Fruit fly (Drosophila melanogaster) Kc167 (cell line): ENCODE measurements around the gene CG6790.

ENCODE experiments used
- Myc ChIP-seq: fragments of >200 bp; optimal IDR thresholded peaks from 2 replicates; lab custom pipeline; 2017; ENCODE audit warnings: missing external identifiers
- Sin3A ChIP-seq: fragments of >200 bp; optimal IDR thresholded peaks from 2 replicates; lab custom pipeline; 2018; ENCODE audit warnings: missing external identifiers
- h ChIP-seq: fragments of >200 bp; optimal IDR thresholded peaks from 3 replicates; lab custom pipeline; 2018; ENCODE audit warnings: missing external identifiers
- insv ChIP-seq: fragments of >200 bp; optimal IDR thresholded peaks from 3 replicates; lab custom pipeline; 2018; ENCODE audit warnings: missing external identifiers
- psq ChIP-seq: fragments of >200 bp; optimal IDR thresholded peaks from 2 replicates; lab custom pipeline; 2017; ENCODE audit warnings: missing external identifiers
- ttk ChIP-seq: sonication (Bioruptor generic); optimal IDR thresholded peaks from 2 replicates; lab custom pipeline; 2017; ENCODE audit warnings: missing external identifiers

CG6790 gene

dm6 chr3R:11542899-11543619 lies 35.5 kb downstream of the CG6790 start, which contains the start of gene dpr4:
Gene dpr4, minus strand, starts transcription at chr3R:11542949.
- TF ChIP-seq psq (no peak), insv (lab: Kevin White, UChicago) (no peak), ttk (no peak), h (lab: Kevin White, UChicago) (no peak), Sin3A (lab: Kevin White, UChicago) (no peak), Myc (lab: Kevin White, UChicago) (no peak)

DNA sequence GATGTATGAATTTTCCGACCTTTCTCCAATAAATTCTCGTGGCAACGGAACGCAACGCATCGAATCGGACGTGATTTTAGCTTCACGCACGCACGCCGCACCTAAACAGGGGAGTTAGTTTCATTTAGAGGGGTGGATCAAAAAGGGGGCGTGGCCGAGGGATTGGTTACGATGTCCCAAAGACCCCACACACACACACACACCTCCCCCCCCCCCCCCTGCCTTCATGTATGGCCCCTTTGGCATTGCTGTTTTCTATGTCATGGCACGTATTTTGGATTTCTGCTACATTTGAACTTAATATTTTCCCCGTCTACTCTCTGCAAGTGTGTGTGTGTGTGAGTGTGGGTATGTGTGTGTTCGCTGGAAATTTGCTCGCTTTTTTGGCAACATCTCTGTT lies 46.7 kb downstream of the CG6790 start:
- no peak for TF ChIP-seq insv (lab: Kevin White, UChicago)
- no peak for TF ChIP-seq h (lab: Kevin White, UChicago)
- no peak for TF ChIP-seq ttk
- no peak for TF ChIP-seq psq
- TF ChIP-seq Myc (lab: Kevin White, UChicago) = no peak
- TF ChIP-seq Sin3A (lab: Kevin White, UChicago) = no peak
